Worm (Caenorhabditis elegans) whole organism, L4 larva: Measurements from ENCODE around the gene piit-1.

Experiments used
- D1046.2 ChIP-seq: fragments of 200-800 bp; sonication (Bioruptor generic); IDR thresholded peaks from 2 replicates; pipeline ENCODE4 v1.3.6; 2022; ENCODE audit warnings: missing genetic modification characterization, missing compliant biosample characterization
- F26F4.8 ChIP-seq: fragments of 200-800 bp; sonication (Bioruptor generic); conservative IDR thresholded peaks from 2 replicates; pipeline ENCODE4 v1.3.6; 2022; ENCODE audit warnings: missing genetic modification characterization, missing compliant biosample characterization
- F44E2.7 ChIP-seq: fragments of 200-800 bp; sonication (Bioruptor generic); IDR thresholded peaks from 2 replicates; pipeline ENCODE4 v2.1.2; 2022; ENCODE audit warnings: missing genetic modification characterization, missing compliant biosample characterization
- F49E8.2 ChIP-seq: sonication (generic microtip); optimal IDR thresholded peaks from 2 replicates; lab custom pipeline; 2016; ENCODE audit warnings: missing compliant biosample characterization, mild to moderate bottlenecking, missing genetic modification characterization, borderline replicate concordance
- T20F7.1 ChIP-seq: fragments of 200-800 bp; sonication (Bioruptor generic); optimal IDR thresholded peaks from 2 replicates; lab custom pipeline; 2018; ENCODE audit warnings: mild to moderate bottlenecking, missing genetic modification characterization, missing compliant biosample characterization
- T26A8.4 ChIP-seq: fragments of 200-800 bp; sonication (Bioruptor generic); IDR thresholded peaks from 2 replicates; pipeline ENCODE4 v1.3.6; 2022; ENCODE audit warnings: missing genetic modification characterization, missing compliant biosample characterization
- Y105C5A.15 ChIP-seq: fragments of 200-800 bp; sonication (Bioruptor generic); IDR thresholded peaks from 2 replicates; pipeline ENCODE4 v1.3.6; 2022; ENCODE audit warnings: missing genetic modification characterization, missing compliant biosample characterization
- Y48G9A.11 ChIP-seq: fragments of 200-800 bp; sonication (Bioruptor generic); IDR thresholded peaks from 2 replicates; pipeline ENCODE4 v1.3.6; 2022; ENCODE audit warnings: missing genetic modification reagents, missing genetic modification characterization, missing compliant biosample characterization
- ZK337.2 ChIP-seq: fragments of 200-800 bp; sonication (Bioruptor generic); IDR thresholded peaks from 2 replicates; pipeline ENCODE4 v1.3.6; 2022; ENCODE audit warnings: missing genetic modification reagents, missing genetic modification characterization, missing compliant biosample characterization
- arid-1 ChIP-seq: fragments of 200-800 bp; sonication (Bioruptor generic); conservative IDR thresholded peaks from 2 replicates; pipeline ENCODE4 v1.3.6; 2022; ENCODE audit warnings: missing genetic modification reagents, missing genetic modification characterization, missing compliant biosample characterization
- ceh-20 ChIP-seq: fragments of 200-800 bp; sonication (Bioruptor generic); IDR thresholded peaks from 2 replicates; pipeline ENCODE4 v1.3.6; 2022; ENCODE audit warnings: missing genetic modification reagents, missing genetic modification characterization, missing compliant biosample characterization
- ces-1 ChIP-seq: fragments of 150-350 bp; sonication (generic microtip); optimal IDR thresholded peaks from 4 replicates; lab custom pipeline; 2014; ENCODE audit warnings: missing biosample characterization, missing genetic modification reagents, missing genetic modification characterization
- ctbp-1 ChIP-seq: fragments of 200-800 bp; sonication (Bioruptor generic); IDR thresholded peaks from 2 replicates; pipeline ENCODE4 v1.3.6; 2022; ENCODE audit warnings: missing genetic modification reagents, missing genetic modification characterization, missing compliant biosample characterization
- daf-19 ChIP-seq: fragments of 200-800 bp; sonication (Bioruptor generic); conservative IDR thresholded peaks from 2 replicates; pipeline ENCODE4 v1.3.6; 2022; ENCODE audit warnings: missing genetic modification characterization, missing compliant biosample characterization
- dmd-6 ChIP-seq: fragments of 200-800 bp; sonication (Bioruptor generic); IDR thresholded peaks from 2 replicates; pipeline ENCODE4 v1.3.6; 2022; ENCODE audit warnings: missing genetic modification reagents, missing genetic modification characterization, missing compliant biosample characterization
- dmd-8 ChIP-seq: fragments of 200-800 bp; sonication (Bioruptor generic); IDR thresholded peaks from 2 replicates; pipeline ENCODE4 v1.3.6; 2022; ENCODE audit warnings: missing genetic modification characterization, missing compliant biosample characterization
- dpl-1 ChIP-seq: fragments of 150-350 bp; optimal IDR thresholded peaks from 2 replicates; lab custom pipeline; 2014; ENCODE audit warnings: missing biosample characterization, missing genetic modification reagents, missing genetic modification characterization
- fos-1 ChIP-seq: fragments of 150-350 bp; optimal IDR thresholded peaks from 2 replicates; lab custom pipeline; 2014; ENCODE audit warnings: missing biosample characterization, missing genetic modification characterization
- hlh-11 ChIP-seq: fragments of 200-800 bp; sonication (Bioruptor generic); optimal IDR thresholded peaks from 2 replicates; lab custom pipeline; 2018; ENCODE audit warnings: mild to moderate bottlenecking, missing genetic modification characterization, missing compliant biosample characterization
- hlh-30 ChIP-seq: sonication (generic microtip); optimal IDR thresholded peaks from 2 replicates; lab custom pipeline; 2017; ENCODE audit warnings: antibody characterized with exemption, mild to moderate bottlenecking, missing genetic modification characterization, missing compliant biosample characterization; ENCODE audit not compliant: insufficient read depth
- jun-1 ChIP-seq: fragments of 150-350 bp; optimal IDR thresholded peaks from 2 replicates; lab custom pipeline; 2014; ENCODE audit warnings: missing biosample characterization, missing genetic modification reagents, missing genetic modification characterization
- lim-7 ChIP-seq: fragments of 200-800 bp; sonication (Bioruptor generic); IDR thresholded peaks from 2 replicates; pipeline ENCODE4 v1.3.6; 2022; ENCODE audit warnings: missing genetic modification characterization, missing compliant biosample characterization
- lin-1 ChIP-seq: fragments of 200-800 bp; sonication (Bioruptor generic); IDR thresholded peaks from 2 replicates; pipeline ENCODE4 v1.3.6; 2022; ENCODE audit warnings: missing genetic modification reagents, missing genetic modification characterization, missing compliant biosample characterization
- lin-13 ChIP-seq: fragments of 150-350 bp; optimal IDR thresholded peaks from 2 replicates; lab custom pipeline; 2014; ENCODE audit warnings: missing biosample characterization, missing genetic modification reagents, missing genetic modification characterization
- lin-15B ChIP-seq: fragments of 150-350 bp; sonication (generic microtip); optimal IDR thresholded peaks from 3 replicates; lab custom pipeline; 2014; ENCODE audit warnings: missing biosample characterization, missing genetic modification characterization
- lin-29 ChIP-seq: fragments of 200-800 bp; sonication (Bioruptor generic); IDR thresholded peaks from 2 replicates; pipeline ENCODE4 v1.3.6; 2022; ENCODE audit warnings: missing genetic modification reagents, missing genetic modification characterization, missing compliant biosample characterization
- lin-39 ChIP-seq: fragments of 150-350 bp; optimal IDR thresholded peaks from 2 replicates; lab custom pipeline; 2014; ENCODE audit warnings: missing biosample characterization, missing genetic modification reagents, missing genetic modification characterization
- lsy-2 ChIP-seq, 2 experiments: fragments of 150-350 bp in 1 of 2; sonication (generic microtip) in 1 of 2; optimal IDR thresholded peaks; 2 replicates each; lab custom pipeline; 2014 to 2017; ENCODE audit warnings: missing biosample characterization in 2 of 2, missing genetic modification characterization in 2 of 2
- madf-9 ChIP-seq: fragments of 200-800 bp; sonication (Bioruptor generic); conservative IDR thresholded peaks from 2 replicates; pipeline ENCODE4 v1.3.6; 2022; ENCODE audit warnings: missing genetic modification reagents, missing genetic modification characterization, missing compliant biosample characterization
- mes-2 ChIP-seq: sonication (generic microtip); optimal IDR thresholded peaks from 2 replicates; lab custom pipeline; 2016; ENCODE audit warnings: missing genotype, mild to moderate bottlenecking, missing genetic modification characterization, missing compliant biosample characterization; ENCODE audit not compliant: poor library complexity, severe bottlenecking
- mxl-3 ChIP-seq: fragments of 200-800 bp; sonication (Bioruptor generic); optimal IDR thresholded peaks from 2 replicates; lab custom pipeline; 2018; ENCODE audit warnings: mild to moderate bottlenecking, missing genetic modification characterization, missing compliant biosample characterization
- nhr-10 ChIP-seq: fragments of 150-350 bp; optimal IDR thresholded peaks from 2 replicates; lab custom pipeline; 2014; ENCODE audit warnings: missing biosample characterization, missing genetic modification characterization
- nhr-102 ChIP-seq: sonication (generic microtip); optimal IDR thresholded peaks from 2 replicates; lab custom pipeline; 2016; ENCODE audit warnings: mild to moderate bottlenecking, missing genetic modification characterization, moderate library complexity, missing compliant biosample characterization
- nhr-25 ChIP-seq: sonication (generic microtip); optimal IDR thresholded peaks from 2 replicates; lab custom pipeline; 2017; ENCODE audit warnings: missing genetic modification characterization, mild to moderate bottlenecking, missing compliant biosample characterization, antibody characterized with exemption, moderate library complexity, borderline replicate concordance; ENCODE audit not compliant: insufficient read depth
- nhr-28 ChIP-seq: fragments of 150-350 bp; optimal IDR thresholded peaks from 2 replicates; lab custom pipeline; 2014; ENCODE audit warnings: missing biosample characterization, missing genetic modification characterization
- nhr-41 ChIP-seq: fragments of 200-800 bp; sonication (Bioruptor generic); IDR thresholded peaks from 2 replicates; pipeline ENCODE4 v1.3.6; 2022; ENCODE audit warnings: missing genetic modification reagents, missing genetic modification characterization, missing compliant biosample characterization
- nhr-42 ChIP-seq: fragments of 200-800 bp; sonication (Bioruptor generic); IDR thresholded peaks from 2 replicates; pipeline ENCODE4 v1.3.6; 2022; ENCODE audit warnings: missing genetic modification characterization, missing compliant biosample characterization
- nhr-6 ChIP-seq: fragments of 150-350 bp; optimal IDR thresholded peaks from 2 replicates; lab custom pipeline; 2014; ENCODE audit warnings: missing biosample characterization, missing genetic modification characterization
- nhr-76 ChIP-seq: fragments of 150-350 bp; optimal IDR thresholded peaks from 2 replicates; lab custom pipeline; 2014; ENCODE audit warnings: missing biosample characterization, missing genetic modification characterization
- rbr-2 ChIP-seq: sonication (generic microtip); optimal IDR thresholded peaks from 2 replicates; lab custom pipeline; 2016; ENCODE audit warnings: missing genotype, missing genetic modification characterization, missing compliant biosample characterization
- saeg-2 ChIP-seq: fragments of 200-800 bp; sonication (Bioruptor generic); IDR thresholded peaks from 2 replicates; pipeline ENCODE4 v1.3.6; 2022; ENCODE audit warnings: missing genetic modification reagents, missing genetic modification characterization, missing compliant biosample characterization
- sdz-12 ChIP-seq: fragments of 200-800 bp; sonication (Bioruptor generic); optimal IDR thresholded peaks from 2 replicates; lab custom pipeline; 2018; ENCODE audit warnings: mild to moderate bottlenecking, missing genetic modification characterization, missing compliant biosample characterization
- snpc-4 ChIP-seq: fragments of 150-350 bp; optimal IDR thresholded peaks from 2 replicates; lab custom pipeline; 2014; ENCODE audit warnings: missing biosample characterization, missing genetic modification characterization
- spr-1 ChIP-seq: sonication (generic microtip); optimal IDR thresholded peaks from 2 replicates; lab custom pipeline; 2016; ENCODE audit warnings: mild to moderate bottlenecking, missing genetic modification characterization, missing compliant biosample characterization
- spr-3 ChIP-seq: fragments of 200-800 bp; sonication (Bioruptor generic); optimal IDR thresholded peaks from 2 replicates; lab custom pipeline; 2018; ENCODE audit warnings: mild to moderate bottlenecking, missing genetic modification characterization, missing compliant biosample characterization
- tag-97 ChIP-seq: fragments of 200-800 bp; sonication (Bioruptor generic); IDR thresholded peaks from 2 replicates; pipeline ENCODE4 v1.3.6; 2022; ENCODE audit warnings: missing genetic modification characterization, missing compliant biosample characterization
- tra-1 ChIP-seq: fragments of 200-800 bp; sonication (Bioruptor generic); IDR thresholded peaks from 2 replicates; pipeline ENCODE4 v1.3.6; 2022; ENCODE audit warnings: missing genetic modification reagents, missing genetic modification characterization, missing compliant biosample characterization
- unc-39 ChIP-seq: sonication (generic microtip); optimal IDR thresholded peaks from 2 replicates; lab custom pipeline; 2017; ENCODE audit warnings: missing biosample characterization, missing genetic modification characterization
- zag-1 ChIP-seq: fragments of 150-350 bp; optimal IDR thresholded peaks from 2 replicates; lab custom pipeline; 2014; ENCODE audit warnings: missing biosample characterization, missing genetic modification characterization
- zfp-3 ChIP-seq: fragments of 200-800 bp; sonication (Bioruptor generic); conservative IDR thresholded peaks from 2 replicates; pipeline ENCODE4 v1.3.6; 2022; ENCODE audit warnings: missing genetic modification reagents, missing genetic modification characterization, missing compliant biosample characterization
- ztf-7 ChIP-seq: fragments of 150-350 bp; optimal IDR thresholded peaks from 2 replicates; lab custom pipeline; 2014; ENCODE audit warnings: missing biosample characterization, missing genetic modification characterization

piit-1 gene

ce11 chrV:11615948-11616681 lies 6.2 kb upstream of the piit-1 start, which contains the start of gene nlp-24 (continued):
- no peak for TF ChIP-seq tra-1 (GFP tag; lab: Robert Waterston, UW)
- peak; percentile 30 for TF ChIP-seq hlh-30
- TF ChIP-seq dpl-1 = no peak
- TF ChIP-seq dmd-8 = no peak
- TF ChIP-seq lin-15B (tag; lab: Kevin White, UChicago) = no peak
- TF ChIP-seq Y48G9A.11 = no peak
- TF ChIP-seq lin-1 (GFP tag; lab: Robert Waterston, UW) = no peak; the same call in 1 of the 2 replicates
- no peak for TF ChIP-seq zfp-3
- no peak for TF ChIP-seq mxl-3 (GFP tag; lab: Kevin White, UChicago)
- TF ChIP-seq ceh-20 (GFP tag; lab: Robert Waterston, UW) = no peak
- no peak for TF ChIP-seq D1046.2 (GFP tag; lab: Robert Waterston, UW)
- TF ChIP-seq spr-1 = no peak
- TF ChIP-seq lsy-2 (tag; optimal IDR thresholded peaks at IDR 0.05; lab: Kevin White, UChicago) = peak in 1 of 2 experiments; percentile 4
- no peak for TF ChIP-seq nhr-10 (tag; lab: Kevin White, UChicago)
- no peak for TF ChIP-seq sdz-12 (GFP tag; lab: Kevin White, UChicago)
- TF ChIP-seq ztf-7 = no peak
- TF ChIP-seq lim-7 (GFP tag; lab: Robert Waterston, UW) = no peak
- TF ChIP-seq F26F4.8 = no peak
- peak; percentile 16 for TF ChIP-seq nhr-76 (tag; lab: Kevin White, UChicago)
- no peak for TF ChIP-seq fos-1 (tag; lab: Kevin White, UChicago)
- TF ChIP-seq nhr-6 = no peak
- no peak for TF ChIP-seq T20F7.1
- no peak for TF ChIP-seq jun-1 (tag; lab: Kevin White, UChicago)
- no peak for TF ChIP-seq lin-29
- TF ChIP-seq saeg-2 (GFP tag; lab: Robert Waterston, UW) = no peak
- peak; percentile 45 for TF ChIP-seq dmd-6 (GFP tag; lab: Robert Waterston, UW)
- TF ChIP-seq rbr-2 (tag; lab: Kevin White, UChicago) = peak; percentile 5
- TF ChIP-seq F44E2.7 = no peak
- no peak for TF ChIP-seq unc-39
- peak; percentile 22 for TF ChIP-seq hlh-11
- no peak for TF ChIP-seq nhr-41 (GFP tag; lab: Robert Waterston, UW)
- no peak for TF ChIP-seq arid-1 (GFP tag; lab: Robert Waterston, UW)
- no peak for TF ChIP-seq lin-13 (GFP tag; lab: Kevin White, UChicago)
- TF ChIP-seq madf-9 = no peak
- no peak for TF ChIP-seq snpc-4
- peak; percentile 14 for TF ChIP-seq mes-2
- TF ChIP-seq spr-3 = no peak
- TF ChIP-seq F49E8.2 (tag; lab: Kevin White, UChicago) = no peak
- no peak for TF ChIP-seq Y105C5A.15 (GFP tag; lab: Robert Waterston, UW)
- TF ChIP-seq tag-97 = no peak
- TF ChIP-seq ZK337.2 (GFP tag; lab: Robert Waterston, UW) = no peak
- TF ChIP-seq nhr-28 (tag; lab: Kevin White, UChicago) = peak; percentile 40
- TF ChIP-seq T26A8.4 (GFP tag; lab: Robert Waterston, UW) = no peak; the same call in 1 of the 2 replicates
- peak; percentile 79 for TF ChIP-seq nhr-25 (tag; lab: Kevin White, UChicago)
- TF ChIP-seq daf-19 (GFP tag; lab: Robert Waterston, UW) = no peak
- TF ChIP-seq ctbp-1 = no peak
- no peak for TF ChIP-seq zag-1 (tag; lab: Kevin White, UChicago)
- TF ChIP-seq lin-39 (tag; lab: Kevin White, UChicago) = no peak
- TF ChIP-seq nhr-42 (GFP tag; lab: Robert Waterston, UW) = peak; percentile 37; the same call in 1 of the 2 replicates
- no peak for TF ChIP-seq nhr-102 (tag; lab: Kevin White, UChicago)
- TF ChIP-seq ces-1 (GFP tag; lab: Kevin White, UChicago) = no peak
